Fruit fly (Drosophila melanogaster) whole organism, embryonic: Measurements from ENCODE around the gene Hrs.

Experiments
- Aef1 ChIP-seq: fragments of 200-800 bp; sonication (Bioruptor generic); IDR thresholded peaks from 3 replicates; pipeline ENCODE4 v1.3.6; 2022; ENCODE audit warnings: missing biosample characterization, missing genetic modification characterization
- Atf6 ChIP-seq: fragments of 200-800 bp; sonication (Bioruptor generic); IDR thresholded peaks from 2 replicates; pipeline ENCODE4 v1.3.6; 2022; ENCODE audit warnings: missing biosample characterization, missing genetic modification characterization
- CG10366 ChIP-seq: fragments of 200-800 bp; sonication (Bioruptor generic); IDR thresholded peaks from 2 replicates; pipeline ENCODE4 v1.3.6; 2022; ENCODE audit warnings: missing biosample characterization, missing genetic modification characterization
- CG10979 ChIP-seq: fragments of 200-800 bp; sonication (Bioruptor generic); optimal IDR thresholded peaks from 2 replicates; lab custom pipeline; 2018; ENCODE audit warnings: missing biosample characterization, mild to moderate bottlenecking, missing genetic modification characterization, moderate library complexity
- CG11247 ChIP-seq: fragments of 200-800 bp; sonication (Bioruptor generic); IDR thresholded peaks from 2 replicates; pipeline ENCODE4 v1.3.6; 2022; ENCODE audit warnings: missing biosample characterization, missing genetic modification characterization
- CG14667 ChIP-seq: fragments of 200-800 bp; sonication (Bioruptor generic); IDR thresholded peaks from 2 replicates; pipeline ENCODE4 v1.3.6; 2022; ENCODE audit warnings: missing biosample characterization, missing genetic modification characterization
- CG15514 ChIP-seq: fragments of 200-800 bp; sonication (Bioruptor generic); optimal IDR thresholded peaks from 3 replicates; lab custom pipeline; 2017; ENCODE audit warnings: missing biosample characterization, missing genetic modification characterization, mild to moderate bottlenecking, moderate library complexity, missing genetic modification reagents
- CG16813 ChIP-seq: fragments of 200-800 bp; sonication (Bioruptor generic); IDR thresholded peaks from 3 replicates; pipeline ENCODE4 v1.3.6; 2022; ENCODE audit warnings: missing biosample characterization, missing genetic modification characterization; ENCODE audit not compliant: partially characterized antibody
- CG17328 ChIP-seq: fragments of 200-800 bp; sonication (Bioruptor generic); IDR thresholded peaks from 2 replicates; pipeline ENCODE4 v1.3.6; 2022; ENCODE audit warnings: missing biosample characterization, missing genetic modification characterization
- CG17802 ChIP-seq: fragments of 200-800 bp; sonication (Bioruptor generic); optimal IDR thresholded peaks from 2 replicates; lab custom pipeline; 2018; ENCODE audit warnings: missing biosample characterization, mild to moderate bottlenecking, missing genetic modification characterization, moderate library complexity
- CG2129 ChIP-seq: fragments of 200-800 bp; sonication (Bioruptor generic); IDR thresholded peaks from 2 replicates; pipeline ENCODE4 v1.3.6; 2022; ENCODE audit warnings: missing biosample characterization, missing genetic modification characterization; ENCODE audit not compliant: partially characterized antibody
- CG32532 ChIP-seq: fragments of 200-800 bp; sonication (Bioruptor generic); IDR thresholded peaks from 2 replicates; pipeline ENCODE4 v1.3.6; 2022; ENCODE audit warnings: missing biosample characterization, missing genetic modification characterization
- CG5953 ChIP-seq: fragments of 200-800 bp; sonication (Bioruptor generic); IDR thresholded peaks from 2 replicates; pipeline ENCODE4 v1.3.6; 2022; ENCODE audit warnings: missing biosample characterization, missing genetic modification characterization
- CG7556 ChIP-seq: fragments of 200-800 bp; sonication (Bioruptor generic); optimal IDR thresholded peaks from 2 replicates; lab custom pipeline; 2017; ENCODE audit warnings: missing biosample characterization, mild to moderate bottlenecking, missing genetic modification characterization
- CG8290 ChIP-seq, 3 experiments: fragments of 200-800 bp; sonication (Bioruptor generic); optimal IDR thresholded peaks; 2 replicates each; lab custom pipeline; 2016 to 2019; ENCODE audit warnings: missing biosample characterization in 3 of 3, missing genetic modification characterization in 3 of 3, mild to moderate bottlenecking in 2 of 3, moderate library complexity in 1 of 3
- CG9876 ChIP-seq: fragments of 200-800 bp; sonication (Bioruptor generic); optimal IDR thresholded peaks from 2 replicates; lab custom pipeline; 2016; ENCODE audit warnings: missing biosample characterization, missing genetic modification characterization
- CG9932 ChIP-seq: fragments of 200-800 bp; sonication (Bioruptor generic); IDR thresholded peaks from 2 replicates; pipeline ENCODE4 v1.3.6; 2022; ENCODE audit warnings: missing biosample characterization, missing genetic modification characterization
- Camta ChIP-seq: fragments of 200-800 bp; sonication (Bioruptor generic); optimal IDR thresholded peaks from 2 replicates; lab custom pipeline; 2016; ENCODE audit warnings: missing biosample characterization, missing genetic modification characterization
- Dip2 ChIP-seq: fragments of 200-800 bp; sonication (Bioruptor generic); IDR thresholded peaks from 2 replicates; pipeline ENCODE4 v1.3.6; 2022; ENCODE audit warnings: missing biosample characterization, missing genetic modification characterization
- Ets65A ChIP-seq: fragments of 200-800 bp; sonication (Bioruptor generic); peaks from one replicate; lab custom pipeline; 2016; ENCODE audit warnings: missing biosample characterization, missing genetic modification characterization
- HLH4C ChIP-seq: fragments of 200-800 bp; sonication (Bioruptor generic); IDR thresholded peaks from 3 replicates; pipeline ENCODE4 v1.3.6; 2022; ENCODE audit warnings: missing biosample characterization, missing genetic modification characterization; ENCODE audit not compliant: partially characterized antibody
- Myb ChIP-seq: fragments of 200-800 bp; sonication (Bioruptor generic); optimal IDR thresholded peaks from 2 replicates; lab custom pipeline; 2016; ENCODE audit warnings: missing biosample characterization, missing genetic modification characterization
- Rfx ChIP-seq: fragments of 200-800 bp; sonication (Bioruptor generic); IDR thresholded peaks from 2 replicates; pipeline ENCODE4 v1.3.6; 2022; ENCODE audit warnings: missing biosample characterization, missing genetic modification characterization
- Side ChIP-seq: fragments of 200-800 bp; sonication (Bioruptor generic); optimal IDR thresholded peaks from 2 replicates; lab custom pipeline; 2016; ENCODE audit warnings: missing biosample characterization, missing genetic modification characterization
- Ssrp ChIP-seq: fragments of 200-800 bp; sonication (Bioruptor generic); optimal IDR thresholded peaks from 2 replicates; lab custom pipeline; 2018; ENCODE audit warnings: missing biosample characterization, mild to moderate bottlenecking, missing genetic modification characterization, moderate library complexity
- ara ChIP-seq: fragments of 200-800 bp; sonication (Bioruptor generic); IDR thresholded peaks from 2 replicates; pipeline ENCODE4 v1.3.6; 2022; ENCODE audit warnings: missing biosample characterization, missing genetic modification characterization
- ato ChIP-seq: fragments of 200-800 bp; sonication (Bioruptor generic); IDR thresholded peaks from 2 replicates; pipeline ENCODE4 v1.3.6; 2022; ENCODE audit warnings: missing biosample characterization, missing genetic modification characterization; ENCODE audit not compliant: partially characterized antibody
- bowl ChIP-seq: fragments of 200-800 bp; sonication (Bioruptor generic); IDR thresholded peaks from 2 replicates; pipeline ENCODE4 v1.3.6; 2022; ENCODE audit warnings: missing biosample characterization, missing genetic modification characterization
- cato ChIP-seq: fragments of 200-800 bp; sonication (Bioruptor generic); optimal IDR thresholded peaks from 2 replicates; lab custom pipeline; 2016; ENCODE audit warnings: missing biosample characterization, missing genetic modification characterization, borderline replicate concordance
- chif ChIP-seq, 2 experiments: fragments of 200-800 bp; sonication (Bioruptor generic); optimal IDR thresholded peaks; 3 replicates each; lab custom pipeline; 2016; ENCODE audit warnings: missing biosample characterization in 2 of 2, missing genetic modification characterization in 2 of 2
- chinmo ChIP-seq: fragments of 200-800 bp; sonication (Bioruptor generic); IDR thresholded peaks from 4 replicates; pipeline ENCODE4 v1.3.6; 2022; ENCODE audit warnings: missing biosample characterization, missing genetic modification characterization; ENCODE audit not compliant: partially characterized antibody
- chm ChIP-seq: fragments of 200-800 bp; sonication (Bioruptor generic); IDR thresholded peaks from 2 replicates; pipeline ENCODE4 v1.3.6; 2022; ENCODE audit warnings: missing biosample characterization, missing genetic modification characterization
- ci ChIP-seq: fragments of 200-800 bp; sonication (Bioruptor generic); IDR thresholded peaks from 3 replicates; pipeline ENCODE4 v1.3.6; 2022; ENCODE audit warnings: missing biosample characterization, missing genetic modification characterization
- dati ChIP-seq: fragments of 200-800 bp; sonication (Bioruptor generic); IDR thresholded peaks from 2 replicates; pipeline ENCODE4 v1.3.6; 2022; ENCODE audit warnings: missing biosample characterization, missing genetic modification characterization
- fd64A ChIP-seq: fragments of 200-800 bp; sonication (Bioruptor generic); optimal IDR thresholded peaks from 3 replicates; lab custom pipeline; 2018; ENCODE audit warnings: missing biosample characterization, mild to moderate bottlenecking, missing genetic modification characterization
- grau ChIP-seq: fragments of 200-800 bp; optimal IDR thresholded peaks from 3 replicates; lab custom pipeline; 2019; ENCODE audit warnings: missing biosample characterization, mild to moderate bottlenecking, missing genetic modification characterization, moderate library complexity
- hb ChIP-seq: fragments of 200-800 bp; sonication (Bioruptor generic); IDR thresholded peaks from 3 replicates; pipeline ENCODE4 v1.3.6; 2022; ENCODE audit warnings: missing biosample characterization, missing genetic modification characterization; ENCODE audit not compliant: partially characterized antibody
- lola ChIP-seq, 3 experiments: fragments of >200 bp in 2 of 3; fragments of 200-800 bp in 1 of 3; sonication (Bioruptor generic) in 1 of 3; optimal IDR thresholded peaks; 2 replicates each; lab custom pipeline; 2017 to 2019; ENCODE audit warnings: missing biosample characterization in 3 of 3, missing genetic modification characterization in 3 of 3, mild to moderate bottlenecking in 1 of 3, moderate library complexity in 1 of 3
- mirr ChIP-seq: fragments of 200-800 bp; sonication (Bioruptor generic); optimal IDR thresholded peaks from 3 replicates; lab custom pipeline; 2018; ENCODE audit warnings: missing biosample characterization, mild to moderate bottlenecking, missing genetic modification characterization
- nerfin-1 ChIP-seq: fragments of 200-800 bp; sonication (Bioruptor generic); optimal IDR thresholded peaks from 3 replicates; lab custom pipeline; 2019; ENCODE audit warnings: missing biosample characterization, mild to moderate bottlenecking, missing genetic modification characterization, moderate library complexity
- onecut ChIP-seq: fragments of 200-800 bp; sonication (Bioruptor generic); IDR thresholded peaks from 2 replicates; pipeline ENCODE4 v1.3.6; 2022; ENCODE audit warnings: missing biosample characterization, missing genetic modification characterization
- phol ChIP-seq: fragments of 200-800 bp; sonication (Bioruptor generic); optimal IDR thresholded peaks from 3 replicates; lab custom pipeline; 2018; ENCODE audit warnings: missing biosample characterization, mild to moderate bottlenecking, missing genetic modification characterization, moderate library complexity
- pros ChIP-seq: fragments of 200-800 bp; sonication (Bioruptor generic); optimal IDR thresholded peaks from 3 replicates; lab custom pipeline; 2019; ENCODE audit warnings: missing biosample characterization, mild to moderate bottlenecking, missing genetic modification characterization, moderate library complexity
- pum ChIP-seq: fragments of 200-800 bp; sonication (Bioruptor generic); optimal IDR thresholded peaks from 2 replicates; lab custom pipeline; 2016; ENCODE audit warnings: missing biosample characterization, missing genetic modification characterization
- repo ChIP-seq: fragments of 200-800 bp; sonication (Bioruptor generic); optimal IDR thresholded peaks from 2 replicates; lab custom pipeline; 2016; ENCODE audit warnings: missing biosample characterization, missing genetic modification characterization
- sens ChIP-seq: fragments of 200-800 bp; sonication (Bioruptor generic); peaks from one replicate; lab custom pipeline; 2016; ENCODE audit warnings: missing biosample characterization, missing genetic modification characterization
- sens-2 ChIP-seq: fragments of 200-800 bp; sonication (Bioruptor generic); IDR thresholded peaks from 2 replicates; pipeline ENCODE4 v1.3.6; 2022; ENCODE audit warnings: missing biosample characterization, missing genetic modification characterization
- vfl ChIP-seq: fragments of 200-800 bp; sonication (Bioruptor generic); optimal IDR thresholded peaks from 2 replicates; lab custom pipeline; 2016; ENCODE audit warnings: missing biosample characterization, missing genetic modification characterization
- vvl ChIP-seq: fragments of 200-800 bp; sonication (Bioruptor generic); IDR thresholded peaks from 2 replicates; pipeline ENCODE4 v1.3.6; 2022; ENCODE audit warnings: missing biosample characterization, missing genetic modification characterization
- zfh1 ChIP-seq: fragments of 200-800 bp; sonication (Bioruptor generic); IDR thresholded peaks from 3 replicates; pipeline ENCODE4 v1.3.6; 2022; ENCODE audit warnings: missing biosample characterization, missing genetic modification characterization

Hrs gene

DNA sequence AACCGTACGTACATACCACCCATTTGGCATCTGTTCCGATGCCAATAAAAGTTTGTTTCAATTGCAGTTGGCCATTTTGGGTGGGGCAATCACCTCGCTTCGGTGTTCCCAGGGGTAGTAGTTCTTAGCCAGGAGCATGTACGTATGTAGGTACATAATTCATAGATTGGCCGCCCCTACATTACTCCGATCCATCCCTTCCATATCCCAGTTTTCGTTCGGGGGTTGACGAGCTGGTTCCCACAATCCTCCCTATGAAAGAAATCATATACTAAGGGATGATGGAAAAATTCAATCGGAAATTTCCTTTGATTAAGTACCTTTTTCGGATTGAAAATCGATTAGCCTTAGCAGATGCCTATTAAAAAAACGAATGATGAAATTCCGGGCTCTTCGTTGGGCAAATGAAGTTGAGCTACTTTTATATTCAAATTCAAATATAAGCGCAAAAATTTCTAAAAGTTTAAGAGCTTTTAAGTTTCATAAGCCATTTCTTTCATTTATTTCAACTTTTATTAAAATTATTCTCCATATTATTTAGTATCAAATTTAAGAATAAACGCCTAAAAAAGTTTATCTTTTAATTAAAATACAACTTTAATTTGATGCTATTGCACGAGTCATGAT, 18.3 kb downstream of the Hrs start (continued):
- TF ChIP-seq vvl (GFP tag; lab: Robert Waterston, UW) (peak; percentile 14; the same call in 1 of the 2 replicates), cato (GFP tag; lab: Kevin White, UChicago) (no peak), CG10979 (no peak), CG11247 (GFP tag; lab: Robert Waterston, UW) (no peak), Myb (GFP tag; lab: Kevin White, UChicago) (no peak), hb (GFP tag; lab: Robert Waterston, UW) (no peak), CG14667 (no peak), CG15514 (GFP tag; lab: Kevin White, UChicago) (peak; percentile 37), HLH4C (GFP tag; lab: Robert Waterston, UW) (no peak), vfl (GFP tag; lab: Kevin White, UChicago) (no peak), zfh1 (no peak), chm (no peak), CG16813 (GFP tag; lab: Robert Waterston, UW) (no peak), Rfx (GFP tag; lab: Robert Waterston, UW) (0 out of 2 replicates have a peak, but pooled peaks have one; percentile 29), lola (GFP tag; optimal IDR thresholded peaks at IDR 0.05; lab: Kevin White, UChicago) (no peak), fd64A (no peak), pum (GFP tag; lab: Kevin White, UChicago) (no peak), Side (GFP tag; lab: Kevin White, UChicago) (no peak), CG5953 (GFP tag; lab: Robert Waterston, UW) (no peak), CG2129 (GFP tag; lab: Robert Waterston, UW) (no peak), Ets65A (GFP tag; lab: Kevin White, UChicago) (peak; percentile 86), pros (peak; percentile 43), ato (no peak), Atf6 (GFP tag; lab: Robert Waterston, UW) (peak; percentile 28; the same call in 1 of the 2 replicates), chif (GFP tag; optimal IDR thresholded peaks at IDR 0.05; lab: Kevin White, UChicago) (no peak), repo (GFP tag; lab: Kevin White, UChicago) (no peak), dati (GFP tag; lab: Robert Waterston, UW) (no peak), CG17802 (tag; lab: Kevin White, UChicago) (no peak), mirr (GFP tag; lab: Kevin White, UChicago) (no peak), CG9876 (no peak), CG17328 (no peak), CG7556 (GFP tag; lab: Kevin White, UChicago) (no peak), onecut (GFP tag; lab: Robert Waterston, UW) (0 out of 2 replicates have a peak, but pooled peaks have one; percentile 32), CG9932 (GFP tag; lab: Robert Waterston, UW) (no peak), sens-2 (GFP tag; lab: Robert Waterston, UW) (no peak), chinmo (GFP tag; lab: Robert Waterston, UW) (0 out of 4 replicates have a peak, but pooled peaks have one; percentile 9), ci (peak; percentile 21; the same call in 1 of the 3 replicates), Aef1 (GFP tag; lab: Robert Waterston, UW) (no peak), Dip2 (GFP tag; lab: Robert Waterston, UW) (no peak), bowl (no peak), CG10366 (GFP tag; lab: Robert Waterston, UW) (no peak), CG8290 (GFP tag; optimal IDR thresholded peaks at IDR 0.05; lab: Kevin White, UChicago) (no peak), CG8290 (tag; optimal IDR thresholded peaks at IDR 0.05; lab: Kevin White, UChicago) (no peak), phol (tag; lab: Kevin White, UChicago) (peak; percentile 1), CG32532 (GFP tag; lab: Robert Waterston, UW) (0 out of 2 replicates have a peak, but pooled peaks have one; percentile 6), grau (tag; lab: Kevin White, UChicago) (no peak), Camta (GFP tag; lab: Kevin White, UChicago) (no peak), nerfin-1 (tag; lab: Kevin White, UChicago) (peak; percentile 8), Ssrp (no peak), sens (GFP tag; lab: Kevin White, UChicago) (peak; percentile 40), ara (GFP tag; lab: Robert Waterston, UW) (no peak)
